Fruit fly (Drosophila melanogaster): ENCODE measurements around the gene CG32409.

Gene CG32409

DNA sequence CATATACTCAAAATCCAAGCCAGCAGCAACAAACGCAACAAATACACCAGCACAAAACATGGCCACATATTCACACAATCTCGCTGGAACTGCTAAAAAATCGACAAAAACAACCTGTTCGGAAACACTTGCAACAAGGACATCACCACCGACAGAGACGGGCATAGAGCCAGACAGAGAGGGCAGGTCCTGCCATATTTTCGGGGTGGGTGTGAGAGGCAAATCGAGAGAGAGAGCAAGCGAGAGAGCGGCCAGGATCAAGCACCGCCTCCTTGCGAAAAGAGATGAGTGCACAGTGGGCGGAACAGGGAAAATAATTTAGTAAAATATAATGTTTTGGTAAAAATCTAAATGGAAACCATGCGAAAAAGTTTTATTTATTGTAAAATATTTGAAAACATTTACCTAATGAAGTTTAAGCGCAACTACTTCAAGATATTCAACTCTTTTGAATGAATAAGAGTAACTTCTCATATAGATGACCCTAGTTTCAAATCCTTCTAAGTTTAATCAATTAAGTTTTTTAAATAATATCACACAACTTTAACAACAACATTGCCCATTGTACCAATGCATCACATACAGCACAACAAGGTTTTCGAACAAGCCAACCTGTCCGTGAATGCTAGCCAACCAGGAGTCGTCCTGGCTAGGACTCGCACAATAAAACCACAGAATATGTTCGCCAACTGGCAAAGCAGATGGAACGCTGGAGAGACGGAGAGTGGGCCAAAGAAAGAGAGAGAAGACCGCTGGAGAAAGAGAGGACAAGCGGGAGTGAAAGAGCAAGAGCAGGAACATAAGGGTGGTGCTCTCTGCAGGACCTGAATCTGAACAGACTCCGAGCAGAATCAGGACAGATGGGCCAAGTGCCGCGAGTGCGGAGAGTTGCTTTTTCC lies 17.8 kb upstream of the CG32409 start (continued):
- TF ChIP-seq Atf6 (GFP tag; IDR thresholded peaks at IDR 0.05) (peak; percentile 56; the same call in 1 of the 2 replicates), Hand (GFP tag; optimal IDR thresholded peaks at IDR 0.05) (peak; percentile 53), CG9609 (GFP tag; optimal IDR thresholded peaks at IDR 0.05) (peak; percentile 61), CG11504 (tag; optimal IDR thresholded peaks at IDR 0.05) (peak; percentile 70), sima (GFP tag; optimal IDR thresholded peaks at IDR 0.05) (peak; percentile 30), CG1603 (tag; optimal IDR thresholded peaks at IDR 0.05) (peak; percentile 13), HmgZ (tag; optimal IDR thresholded peaks at IDR 0.05) (no peak)

DNA sequence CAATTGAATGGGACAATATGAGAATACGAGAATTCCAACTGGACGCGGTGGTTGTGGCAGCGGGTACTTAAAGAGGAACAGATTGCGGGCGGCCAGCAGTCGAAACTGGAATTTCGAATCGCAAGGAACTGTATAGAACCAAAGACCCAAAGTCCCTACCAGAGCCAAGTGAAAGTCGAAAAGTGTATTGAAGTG lies 17.2 kb upstream of the CG32409 start, which contains the start of gene CG13287:
Gene CG13287, plus strand, starts transcription at position 96 of the 195 bp plus-strand sequence.
- TF ChIP-seq CG10267 (tag; optimal IDR thresholded peaks at IDR 0.05) (no peak), nerfin-1 (tag; optimal IDR thresholded peaks at IDR 0.05) (peak; percentile 45), CG4854 (GFP tag; optimal IDR thresholded peaks at IDR 0.05) (no peak)

DNA sequence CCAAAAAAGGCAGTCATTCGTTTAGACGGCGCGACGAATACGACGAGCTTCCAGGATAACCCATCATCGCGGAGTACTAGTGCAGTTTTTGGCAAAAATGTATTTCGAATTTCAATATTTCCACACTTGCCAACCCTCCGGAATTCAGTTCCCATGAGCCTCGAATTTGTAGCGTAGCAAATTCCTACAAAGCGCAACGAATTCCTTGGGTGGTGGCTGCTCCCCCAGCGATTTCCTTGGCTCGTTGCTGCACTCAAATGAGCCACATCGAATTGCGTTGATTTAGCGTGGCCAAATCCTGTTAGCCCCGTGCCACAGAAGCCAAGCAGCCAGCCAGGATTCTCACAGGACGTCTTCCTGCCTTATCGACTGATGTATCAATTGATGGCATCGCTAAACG lies 14.6 kb upstream of the CG32409 start:
- TF ChIP-seq Chrac-16 (GFP tag; optimal IDR thresholded peaks at IDR 0.05) (no peak), Hmr (GFP tag; optimal IDR thresholded peaks at IDR 0.05) (no peak), CG11398 (GFP tag; optimal IDR thresholded peaks at IDR 0.05) (no peak), gsb-n (tag; optimal IDR thresholded peaks at IDR 0.05) (peak; percentile 94), nerfin-1 (tag; optimal IDR thresholded peaks at IDR 0.05) (peak; percentile 51), CG33557 (GFP tag; optimal IDR thresholded peaks at IDR 0.05) (no peak)

DNA sequence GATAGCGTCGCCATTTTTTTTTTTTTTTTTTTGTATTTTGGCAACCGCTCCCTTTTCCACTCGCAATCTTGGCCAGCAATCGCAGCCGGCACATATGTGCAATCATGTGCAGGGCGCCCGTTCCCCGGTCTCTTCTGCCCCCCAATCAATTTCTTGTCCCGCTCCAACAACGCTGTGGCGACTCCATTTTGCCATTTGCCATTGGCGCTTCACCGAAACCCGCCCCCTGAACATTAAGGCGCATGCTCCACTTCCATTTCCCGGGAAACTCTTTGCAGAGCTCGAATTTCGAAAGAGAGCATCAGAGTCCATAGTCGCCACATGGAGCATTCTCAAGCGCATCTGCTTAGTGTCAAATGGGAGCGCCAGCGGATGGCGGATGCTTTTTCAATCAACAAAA lies 8.2 kb upstream of the CG32409 start:
- 0 out of 2 replicates have a peak, but pooled peaks have one; percentile 14 for TF ChIP-seq crol (GFP tag; IDR thresholded peaks at IDR 0.05)
- no peak for TF ChIP-seq croc (GFP tag; conservative IDR thresholded peaks at IDR 0.05)
- TF ChIP-seq schlank (tag; optimal IDR thresholded peaks at IDR 0.05), result no peak
- TF ChIP-seq al (GFP tag; IDR thresholded peaks at IDR 0.05), result no peak
- no peak for TF ChIP-seq Vsx1 (GFP tag; optimal IDR thresholded peaks at IDR 0.05)
- TF ChIP-seq CG3838 (GFP tag; optimal IDR thresholded peaks at IDR 0.05), result no peak
- peak; percentile 90 for TF ChIP-seq Nf-YC (tag; optimal IDR thresholded peaks at IDR 0.05)
- TF ChIP-seq ara (GFP tag; IDR thresholded peaks at IDR 0.05), result no peak
- no peak for TF ChIP-seq ems (GFP tag; optimal IDR thresholded peaks at IDR 0.05)
- TF ChIP-seq nom (GFP tag; optimal IDR thresholded peaks at IDR 0.05), result no peak
- TF ChIP-seq Dip3 (GFP tag; optimal IDR thresholded peaks at IDR 0.05), result no peak
- TF ChIP-seq CG17912 (GFP tag; optimal IDR thresholded peaks at IDR 0.05), result no peak
- no peak for TF ChIP-seq CG30403 (GFP tag; optimal IDR thresholded peaks at IDR 0.05)
- peak; percentile 24; the same call in 1 of the 2 replicates for TF ChIP-seq seq (GFP tag; IDR thresholded peaks at IDR 0.05)
- no peak for TF ChIP-seq en (GFP tag; optimal IDR thresholded peaks at IDR 0.05)
- no peak for TF ChIP-seq tio (GFP tag; optimal IDR thresholded peaks at IDR 0.05)
- TF ChIP-seq tap (tag; optimal IDR thresholded peaks at IDR 0.05), result no peak
- TF ChIP-seq lilli (GFP tag; optimal IDR thresholded peaks at IDR 0.05), result no peak
- TF ChIP-seq D19B (GFP tag; optimal IDR thresholded peaks at IDR 0.05), result no peak
- no peak for TF ChIP-seq so (GFP tag; IDR thresholded peaks at IDR 0.05)
- TF ChIP-seq CG18764 (GFP tag; optimal IDR thresholded peaks at IDR 0.05), result no peak
- TF ChIP-seq ewg (GFP tag; optimal IDR thresholded peaks at IDR 0.05), result peak; percentile 55
- TF ChIP-seq ssp (GFP tag; IDR thresholded peaks at IDR 0.05), result no peak
- peak; percentile 92 for TF ChIP-seq Nf-YB (GFP tag; optimal IDR thresholded peaks at IDR 0.05)
- TF ChIP-seq CG1233 (GFP tag; optimal IDR thresholded peaks at IDR 0.05), result no peak
